Worm (Caenorhabditis elegans) whole organism, young adult: ENCODE results near the gene kqt-2.

Experiments
- D2030.7 ChIP-seq: fragments of 200-800 bp; sonication (Bioruptor generic); IDR thresholded peaks from 2 replicates; pipeline ENCODE4 v1.3.6; 2022; ENCODE audit warnings: missing genetic modification reagents, missing genetic modification characterization, missing compliant biosample characterization
- F22D6.2 ChIP-seq: sonication (generic microtip); optimal IDR thresholded peaks from 2 replicates; lab custom pipeline; 2016; ENCODE audit warnings: mild to moderate bottlenecking, missing genetic modification characterization, missing compliant biosample characterization
- dpl-1 ChIP-seq: fragments of 150-350 bp; optimal IDR thresholded peaks from 2 replicates; lab custom pipeline; 2014; ENCODE audit warnings: missing biosample characterization, missing genetic modification reagents, missing genetic modification characterization
- ets-4 ChIP-seq: fragments of 200-800 bp; sonication (Bioruptor generic); optimal IDR thresholded peaks from 2 replicates; lab custom pipeline; 2018; ENCODE audit warnings: mild to moderate bottlenecking, missing genetic modification characterization, missing compliant biosample characterization
- hlh-12 ChIP-seq: sonication (generic microtip); optimal IDR thresholded peaks from 2 replicates; lab custom pipeline; 2016; ENCODE audit warnings: missing genetic modification characterization, missing compliant biosample characterization
- lin-54 ChIP-seq: fragments of 200-800 bp; sonication (Bioruptor generic); optimal IDR thresholded peaks from 2 replicates; lab custom pipeline; 2018; ENCODE audit warnings: mild to moderate bottlenecking, missing genetic modification characterization, missing compliant biosample characterization
- nfya-1 ChIP-seq: sonication (generic microtip); optimal IDR thresholded peaks from 2 replicates; lab custom pipeline; 2017; ENCODE audit warnings: antibody characterized with exemption, missing compliant biosample characterization, missing genetic modification characterization, borderline replicate concordance; ENCODE audit not compliant: insufficient read depth
- pbrm-1 ChIP-seq: fragments of 200-800 bp; sonication (Bioruptor generic); IDR thresholded peaks from 2 replicates; pipeline ENCODE4 v1.3.6; 2022; ENCODE audit warnings: missing genetic modification reagents, missing genetic modification characterization, missing compliant biosample characterization
- unc-130 ChIP-seq: sonication (generic microtip); optimal IDR thresholded peaks from 2 replicates; lab custom pipeline; 2016; ENCODE audit warnings: missing genetic modification reagents, missing genetic modification characterization, missing compliant biosample characterization
- unc-62 ChIP-seq: fragments of 150-350 bp; optimal IDR thresholded peaks from 2 replicates; lab custom pipeline; 2014; ENCODE audit warnings: missing biosample characterization, missing genetic modification reagents, missing genetic modification characterization
- zfh-2 ChIP-seq: fragments of 200-800 bp; sonication (Bioruptor generic); conservative IDR thresholded peaks from 2 replicates; pipeline ENCODE4 v1.3.6; 2022; ENCODE audit warnings: missing genetic modification reagents, missing genetic modification characterization, missing compliant biosample characterization

ce11 chrX:8224916-8225315 lies 21.3 kb downstream of the kqt-2 start, which contains the start of gene K02A6.2:
- TF ChIP-seq D2030.7, result no peak
- TF ChIP-seq dpl-1 (GFP tag; lab: Kevin White, UChicago), result no peak
- no peak for TF ChIP-seq F22D6.2 (tag; lab: Kevin White, UChicago)
- no peak for TF ChIP-seq hlh-12 (tag; lab: Kevin White, UChicago)
- no peak for TF ChIP-seq nfya-1 (tag; lab: Kevin White, UChicago)
- no peak for TF ChIP-seq zfh-2 (GFP tag; lab: Robert Waterston, UW)
- TF ChIP-seq ets-4 (GFP tag; lab: Kevin White, UChicago), result no peak
- no peak for TF ChIP-seq unc-130 (GFP tag; lab: Kevin White, UChicago)
- no peak for TF ChIP-seq unc-62 (GFP tag; lab: Kevin White, UChicago)
- TF ChIP-seq pbrm-1 (GFP tag; lab: Robert Waterston, UW), result no peak
- TF ChIP-seq lin-54, result no peak
